Worm (Caenorhabditis elegans): ENCODE data around the gene F33A8.7.

DNA sequence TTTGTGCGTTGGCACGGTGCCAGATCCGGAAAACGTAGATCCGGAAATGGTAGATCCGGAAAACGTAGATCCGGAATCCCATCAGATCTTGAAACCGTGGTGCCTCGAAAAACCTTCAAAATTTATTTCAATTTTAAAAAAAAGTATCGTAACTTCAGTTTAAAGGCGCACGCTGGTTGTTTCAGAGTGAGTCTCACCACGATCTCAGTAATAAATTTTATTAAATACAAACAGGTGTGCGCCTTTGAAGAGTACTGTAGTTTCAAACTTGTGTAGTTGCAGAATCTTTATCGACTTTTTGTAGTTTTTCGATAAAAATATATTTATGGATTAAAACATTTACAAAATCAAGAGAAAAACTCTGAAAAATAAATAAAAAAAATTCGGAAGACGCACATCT lies 25.2 kb upstream of the F33A8.7 start:
- TF ChIP-seq elt-3 (tag; optimal IDR thresholded peaks at IDR 0.05) (no peak), ztf-11 (tag; optimal IDR thresholded peaks at IDR 0.05) (no peak), ham-2 (GFP tag; optimal IDR thresholded peaks at IDR 0.05) (no peak), mab-5 (tag; optimal IDR thresholded peaks at IDR 0.05) (no peak), blmp-1 (tag; optimal IDR thresholded peaks at IDR 0.05) (no peak), nhr-12 (tag; optimal IDR thresholded peaks at IDR 0.05) (no peak)
